Worm (Caenorhabditis elegans): ENCODE results near the gene F40A3.2.

- no peak for TF ChIP-seq lir-1 (GFP tag; conservative IDR thresholded peaks at IDR 0.05)
- TF ChIP-seq lsl-1 (GFP tag; optimal IDR thresholded peaks at IDR 0.05): no peak
- TF ChIP-seq ceh-40 (GFP tag; IDR thresholded peaks at IDR 0.05): no peak
- no peak for TF ChIP-seq ceh-100 (GFP tag; IDR thresholded peaks at IDR 0.05)
- no peak for TF ChIP-seq unc-62 (GFP tag; optimal IDR thresholded peaks at IDR 0.05)
These were observed 25.7 kb downstream of the F40A3.2 start for ce11 chrV:7904389-7904788.

Data from whole organism, young adult.